Worm (Caenorhabditis elegans): ENCODE results near the gene del-7.
A peak's percentile ranks its signal among the peaks of the same experiment; 100 is the strongest.

Gene del-7

DNA sequence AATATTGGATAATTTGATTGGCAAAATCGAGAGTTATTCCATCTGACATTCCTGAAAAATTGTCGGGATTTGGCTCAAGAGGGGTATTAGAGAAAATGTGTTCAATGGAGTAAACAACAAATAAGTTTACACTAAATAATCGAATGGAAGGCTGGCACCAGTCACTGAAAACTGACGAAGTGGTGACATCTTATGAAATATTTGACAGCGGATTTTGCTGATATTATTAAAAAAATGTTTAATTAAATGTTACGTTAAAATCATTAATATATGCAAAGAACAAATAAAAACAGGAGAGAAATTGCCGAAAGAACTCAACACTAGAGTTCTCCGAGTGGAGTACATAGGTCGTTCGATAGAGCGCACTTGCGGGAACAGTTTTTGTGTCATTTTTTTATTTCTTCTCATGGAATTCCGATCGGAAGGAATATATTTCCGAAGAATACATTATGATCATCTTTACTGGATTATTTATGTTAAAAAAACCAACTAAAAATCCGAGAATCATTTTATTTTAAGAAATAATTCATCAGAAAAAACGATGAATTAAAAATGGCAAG lies 25.4 kb downstream of the del-7 start, which contains the start of gene tag-322 (continued):
- TF ChIP-seq repo-1 (tag; optimal IDR thresholded peaks at IDR 0.05): no peak
- peak; percentile 39 for TF ChIP-seq F49E8.2 (tag; optimal IDR thresholded peaks at IDR 0.05; ENCODE audit: insufficient read depth)
- peak in 1 of 3 experiments; percentile 62 for TF ChIP-seq lin-35 (GFP tag; optimal IDR thresholded peaks at IDR 0.05)
- TF ChIP-seq Y53G8AR.9 (GFP tag; conservative IDR thresholded peaks at IDR 0.05): no peak

DNA sequence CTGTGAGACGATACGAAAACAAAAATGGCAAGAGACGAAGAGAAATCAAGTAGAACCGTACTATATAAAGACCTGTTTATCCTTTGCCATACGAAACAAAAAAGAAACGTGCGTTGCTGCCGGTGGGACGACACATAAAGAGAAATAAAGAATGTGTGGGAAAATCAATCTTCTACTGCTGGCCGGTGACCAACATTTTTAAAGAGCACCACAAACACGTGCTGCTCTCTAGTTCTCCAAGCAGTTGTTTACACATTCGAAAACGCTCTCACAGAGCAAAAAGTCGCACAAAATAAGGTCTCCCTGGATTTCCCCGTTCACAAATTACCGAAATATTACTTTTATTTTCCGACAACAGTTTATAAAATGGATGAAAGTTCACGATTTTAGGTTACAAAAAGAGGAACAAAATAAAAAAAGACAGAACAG lies 29.3 kb downstream of the del-7 start, which contains the start of gene imp-3:
Gene imp-3, minus strand, starts transcription at position 93 of the 429 bp plus-strand sequence.
- TF ChIP-seq cebp-2 (GFP tag; IDR thresholded peaks at IDR 0.05) (no peak), lsl-1 (GFP tag; optimal IDR thresholded peaks at IDR 0.05) (peak; percentile 9), hsf-1 (GFP tag; IDR thresholded peaks at IDR 0.05) (peak; percentile 75), lin-26 (GFP tag; IDR thresholded peaks at IDR 0.05) (peak; percentile 77), cebp-1 (GFP tag; IDR thresholded peaks at IDR 0.05) (no peak), cebp-1 (tag; optimal IDR thresholded peaks at IDR 0.05) (peak; percentile 76), B0261.1 (tag; optimal IDR thresholded peaks at IDR 0.05) (no peak), mel-28 (tag; optimal IDR thresholded peaks at IDR 0.05; ENCODE audit: borderline replicate concordance) (no peak), ccch-3 (GFP tag; optimal IDR thresholded peaks at IDR 0.05) (no peak), ceh-91 (GFP tag; IDR thresholded peaks at IDR 0.05) (peak; percentile 15; the same call in 1 of the 2 replicates), hmg-1.2 (GFP tag; IDR thresholded peaks at IDR 0.05) (no peak; the same call in 1 of the 2 replicates), Y95B8A.8 (GFP tag; IDR thresholded peaks at IDR 0.05) (peak; percentile 66; the same call in 1 of the 2 replicates), snpc-3.4 (tag; optimal IDR thresholded peaks at IDR 0.05) (peak; percentile 22), aptf-2 (GFP tag; conservative IDR thresholded peaks at IDR 0.05) (no peak), F23B12.7 (tag; optimal IDR thresholded peaks at IDR 0.05; ENCODE audit: insufficient read depth) (no peak), ZK185.1 (tag; optimal IDR thresholded peaks at IDR 0.05; ENCODE audit: poor library complexity, severe bottlenecking) (peak; percentile 12), egl-18 (GFP tag; IDR thresholded peaks at IDR 0.05) (no peak), madf-6 (GFP tag; IDR thresholded peaks at IDR 0.05) (peak; percentile 72), gei-17 (GFP tag; optimal IDR thresholded peaks at IDR 0.05) (peak; percentile 1), egrh-3 (GFP tag; IDR thresholded peaks at IDR 0.05) (no peak), hlh-12 (tag; optimal IDR thresholded peaks at IDR 0.05) (no peak), ztf-28 (GFP tag; IDR thresholded peaks at IDR 0.05) (0 out of 2 replicates have a peak, but pooled peaks have one; percentile 35), Y79H2A.3 (GFP tag; conservative IDR thresholded peaks at IDR 0.05) (peak; percentile 81), ceh-100 (GFP tag; IDR thresholded peaks at IDR 0.05) (peak; percentile 60), tbx-9 (tag; optimal IDR thresholded peaks at IDR 0.05; ENCODE audit: borderline replicate concordance) (peak; percentile 64), bed-2 (GFP tag; IDR thresholded peaks at IDR 0.05) (no peak), D2030.7 (GFP tag; IDR thresholded peaks at IDR 0.05) (no peak), let-607 (tag; optimal IDR thresholded peaks at IDR 0.05) (peak; percentile 19 to 24), B0019.2 (GFP tag; conservative IDR thresholded peaks at IDR 0.05) (no peak), dpl-1 (GFP tag; optimal IDR thresholded peaks at IDR 0.05) (no peak), hmg-20 (GFP tag; IDR thresholded peaks at IDR 0.05) (0 out of 2 replicates have a peak, but pooled peaks have one; percentile 46), ceh-79 (tag; optimal IDR thresholded peaks at IDR 0.05) (peak; percentile 49), akir-1 (GFP tag; optimal IDR thresholded peaks at IDR 0.05) (no peak), rec-8 (tag; optimal IDR thresholded peaks at IDR 0.05) (no peak), efl-1 (GFP tag; optimal IDR thresholded peaks at IDR 0.05) (no peak), T26A5.8 (tag; optimal IDR thresholded peaks at IDR 0.05) (no peak), mxl-1 (tag; optimal IDR thresholded peaks at IDR 0.05) (no peak), snpc-1.3 (tag; optimal IDR thresholded peaks at IDR 0.05; ENCODE audit: insufficient read depth) (peak; percentile 11), ztf-6 (GFP tag; IDR thresholded peaks at IDR 0.05) (no peak), F39B2.1 (GFP tag; IDR thresholded peaks at IDR 0.05) (peak; percentile 61; the same call in 1 of the 2 replicates), K12H6.12 (tag; optimal IDR thresholded peaks at IDR 0.05) (peak; percentile 51)
